Worm (Caenorhabditis elegans): ENCODE results near the gene Y44A6C.2.

Y44A6C.2 gene

DNA sequence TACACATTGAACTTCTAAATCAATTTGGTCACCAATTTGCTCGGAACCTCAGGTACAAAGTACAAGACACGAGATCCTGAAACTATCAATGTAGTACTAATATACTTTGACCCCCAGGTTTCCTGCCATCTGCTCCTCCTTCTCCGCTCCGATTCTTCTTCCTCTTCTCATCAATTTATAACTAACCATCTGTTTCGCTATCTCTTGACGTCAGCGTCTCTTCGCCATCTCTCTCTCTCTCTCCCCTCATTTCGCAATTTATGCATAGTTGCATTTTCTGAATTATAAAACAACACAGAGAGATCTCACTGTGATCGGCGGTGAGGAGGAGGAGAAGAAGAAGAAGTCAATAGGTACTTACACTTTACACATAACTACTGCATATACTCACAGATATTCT is 10.3 kb upstream of the Y44A6C.2 start:
- TF ChIP-seq nhr-28 (tag; optimal IDR thresholded peaks at IDR 0.05) (no peak), tbx-2 (tag; optimal IDR thresholded peaks at IDR 0.05) (no peak), lsy-12 (tag; optimal IDR thresholded peaks at IDR 0.05) (no peak), R02D3.7 (tag; optimal IDR thresholded peaks at IDR 0.05) (no peak), nfya-1 (tag; optimal IDR thresholded peaks at IDR 0.05; ENCODE audit: insufficient read depth) (peak; percentile 34), ama-1 (optimal IDR thresholded peaks at IDR 0.05) (peak; percentile 48), lin-39 (tag; optimal IDR thresholded peaks at IDR 0.05) (peak; percentile 72)

DNA sequence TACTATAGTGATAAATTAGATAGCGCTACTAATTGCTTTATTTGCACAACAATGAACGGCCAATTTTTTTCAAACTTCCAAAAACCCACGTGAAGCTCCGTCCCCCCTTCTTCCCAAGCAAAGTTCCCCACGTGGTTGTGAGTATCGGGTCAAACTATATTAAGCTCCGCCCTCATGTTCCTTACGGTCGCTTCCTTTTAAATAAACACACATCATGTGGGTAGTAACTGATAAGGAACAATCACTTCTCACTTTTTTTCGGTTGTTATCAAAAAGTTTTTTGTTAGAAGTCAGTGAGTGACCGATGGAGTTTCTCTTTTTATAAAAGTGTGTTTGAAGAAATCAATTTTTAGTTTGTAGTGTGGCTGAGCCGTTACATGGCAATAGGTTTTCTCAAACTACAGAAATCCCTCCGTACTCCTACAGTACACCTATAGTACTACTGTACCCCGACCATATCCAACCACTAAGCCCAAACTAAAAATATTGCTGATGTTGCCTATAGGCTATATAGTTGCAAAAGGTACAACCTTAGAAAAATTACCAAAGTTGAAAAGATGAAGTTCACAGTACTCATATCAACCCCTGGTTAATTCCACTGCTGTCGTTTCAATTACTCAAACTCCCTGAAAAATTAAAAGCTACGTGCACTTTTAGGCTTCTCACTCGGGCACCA is 9.6 kb upstream of the Y44A6C.2 start:
- TF ChIP-seq unc-39 (tag; optimal IDR thresholded peaks at IDR 0.05), result no peak
- peak; percentile 86 for TF ChIP-seq pha-4 (tag; optimal IDR thresholded peaks at IDR 0.05)
- peak; percentile 5 for TF ChIP-seq ceh-28 (tag; optimal IDR thresholded peaks at IDR 0.05)
- TF ChIP-seq snpc-4 (tag; optimal IDR thresholded peaks at IDR 0.05), result no peak
- TF ChIP-seq fkh-2 (tag; optimal IDR thresholded peaks at IDR 0.05), result no peak
- peak; percentile 25 for TF ChIP-seq mdl-1 (tag; optimal IDR thresholded peaks at IDR 0.05)
- no peak for TF ChIP-seq nhr-77 (tag; optimal IDR thresholded peaks at IDR 0.05)
- TF ChIP-seq nfya-1 (tag; optimal IDR thresholded peaks at IDR 0.05; ENCODE audit: insufficient read depth), result peak; percentile 14
- peak; percentile 97 for TF ChIP-seq elt-2 (tag; optimal IDR thresholded peaks at IDR 0.05)
- peak; percentile 89 for TF ChIP-seq jun-1 (tag; optimal IDR thresholded peaks at IDR 0.05)
- TF ChIP-seq pqm-1 (tag; optimal IDR thresholded peaks at IDR 0.05), result peak; percentile 98

ce11 chrV:20712994-20713326 is 9.1 kb upstream of the Y44A6C.2 start:
- TF ChIP-seq elt-2 (tag; optimal IDR thresholded peaks at IDR 0.05) (no peak), nhr-237 (tag; optimal IDR thresholded peaks at IDR 0.05) (no peak), nhr-23 (tag; optimal IDR thresholded peaks at IDR 0.05) (no peak), mdl-1 (tag; optimal IDR thresholded peaks at IDR 0.05) (peak; percentile 77), nhr-25 (tag; optimal IDR thresholded peaks at IDR 0.05) (no peak), fos-1 (tag; optimal IDR thresholded peaks at IDR 0.05) (no peak), ceh-16 (tag; optimal IDR thresholded peaks at IDR 0.05) (no peak), unc-39 (tag; optimal IDR thresholded peaks at IDR 0.05) (no peak), nhr-67 (tag; optimal IDR thresholded peaks at IDR 0.05) (no peak), nhr-77 (tag; optimal IDR thresholded peaks at IDR 0.05) (no peak), skn-1 (tag; optimal IDR thresholded peaks at IDR 0.05) (peak; percentile 68), jun-1 (tag; optimal IDR thresholded peaks at IDR 0.05) (no peak), nhr-12 (tag; optimal IDR thresholded peaks at IDR 0.05) (no peak), hmg-11 (tag; optimal IDR thresholded peaks at IDR 0.05) (peak; percentile 49), pha-4 (tag; optimal IDR thresholded peaks at IDR 0.05) (peak; percentile 15), nhr-28 (tag; optimal IDR thresholded peaks at IDR 0.05) (no peak), nhr-11 (tag; optimal IDR thresholded peaks at IDR 0.05) (peak; percentile 36), ceh-82 (tag; optimal IDR thresholded peaks at IDR 0.05) (no peak), egl-5 (tag; optimal IDR thresholded peaks at IDR 0.05) (peak; percentile 43), fkh-2 (tag; optimal IDR thresholded peaks at IDR 0.05) (no peak), snpc-4 (tag; optimal IDR thresholded peaks at IDR 0.05) (peak; percentile 14), ceh-9 (tag; optimal IDR thresholded peaks at IDR 0.05) (no peak), lsy-12 (tag; optimal IDR thresholded peaks at IDR 0.05) (no peak), ztf-4 (tag; optimal IDR thresholded peaks at IDR 0.05) (no peak), pqm-1 (tag; optimal IDR thresholded peaks at IDR 0.05) (no peak), R02D3.7 (tag; optimal IDR thresholded peaks at IDR 0.05) (no peak), elt-1 (tag; optimal IDR thresholded peaks at IDR 0.05) (no peak), ZK546.5 (tag; optimal IDR thresholded peaks at IDR 0.05) (no peak), daf-12 (tag; optimal IDR thresholded peaks at IDR 0.05) (no peak), sea-2 (GFP tag; optimal IDR thresholded peaks at IDR 0.05) (no peak), ama-1 (optimal IDR thresholded peaks at IDR 0.05) (peak; percentile 83), ceh-28 (tag; optimal IDR thresholded peaks at IDR 0.05) (no peak), elt-3 (tag; optimal IDR thresholded peaks at IDR 0.05) (no peak), eor-1 (tag; optimal IDR thresholded peaks at IDR 0.05) (no peak), lin-15B (tag; optimal IDR thresholded peaks at IDR 0.05) (peak; percentile 24), nhr-43 (tag; optimal IDR thresholded peaks at IDR 0.05; ENCODE audit: poor library complexity, severe bottlenecking) (no peak), lin-39 (tag; optimal IDR thresholded peaks at IDR 0.05) (peak; percentile 60), aly-2 (tag; optimal IDR thresholded peaks at IDR 0.05) (no peak), zag-1 (tag; optimal IDR thresholded peaks at IDR 0.05) (no peak), unc-62 (GFP tag; optimal IDR thresholded peaks at IDR 0.05) (peak; percentile 22), tbx-2 (tag; optimal IDR thresholded peaks at IDR 0.05) (no peak), egl-27 (tag; optimal IDR thresholded peaks at IDR 0.05) (no peak), fkh-10 (GFP tag; optimal IDR thresholded peaks at IDR 0.05) (no peak), ztf-11 (tag; optimal IDR thresholded peaks at IDR 0.05) (no peak), mml-1 (tag; optimal IDR thresholded peaks at IDR 0.05) (no peak), nfya-1 (tag; optimal IDR thresholded peaks at IDR 0.05; ENCODE audit: insufficient read depth) (peak; percentile 49), nhr-76 (tag; optimal IDR thresholded peaks at IDR 0.05) (no peak)

Measured in whole organism, L3 larva.